Worm (Caenorhabditis elegans) whole organism, late embryonic: ENCODE data around the gene T02H6.6.

Experiments
- F13H6.1 ChIP-seq: sonication (generic microtip); optimal IDR thresholded peaks from 2 replicates; lab custom pipeline; 2016; ENCODE audit warnings: missing genetic modification characterization, missing compliant biosample characterization
- ceh-34 ChIP-seq: sonication (generic microtip); optimal IDR thresholded peaks from 2 replicates; lab custom pipeline; 2016; ENCODE audit warnings: mild to moderate bottlenecking, missing genetic modification characterization, missing compliant biosample characterization
- ceh-45 ChIP-seq: fragments of 200-800 bp; sonication (Bioruptor generic); IDR thresholded peaks from 2 replicates; pipeline ENCODE4 v1.3.6; 2022; ENCODE audit warnings: missing genetic modification reagents, missing genetic modification characterization, missing compliant biosample characterization
- ceh-48 ChIP-seq: sonication (generic microtip); optimal IDR thresholded peaks from 2 replicates; lab custom pipeline; 2016; ENCODE audit warnings: missing genetic modification characterization, inconsistent platforms, missing compliant biosample characterization
- che-1 ChIP-seq: sonication (generic microtip); optimal IDR thresholded peaks from 2 replicates; lab custom pipeline; 2016; ENCODE audit warnings: mild to moderate bottlenecking, missing genetic modification characterization, missing compliant biosample characterization
- fkh-10 ChIP-seq: fragments of 150-350 bp; optimal IDR thresholded peaks from 2 replicates; lab custom pipeline; 2014; ENCODE audit warnings: missing biosample characterization, missing genetic modification reagents, missing genetic modification characterization
- pag-3 ChIP-seq: sonication (generic microtip); optimal IDR thresholded peaks from 2 replicates; lab custom pipeline; 2016; ENCODE audit warnings: missing compliant biosample characterization, missing genetic modification characterization, borderline replicate concordance
- pqm-1 ChIP-seq: sonication (generic microtip); optimal IDR thresholded peaks from 2 replicates; lab custom pipeline; 2016; ENCODE audit warnings: missing genetic modification characterization, missing compliant biosample characterization
- ref-2 ChIP-seq: sonication (generic microtip); optimal IDR thresholded peaks from 2 replicates; lab custom pipeline; 2016; ENCODE audit warnings: missing genetic modification characterization, missing compliant biosample characterization
- rnt-1 ChIP-seq: sonication (generic microtip); optimal IDR thresholded peaks from 2 replicates; lab custom pipeline; 2016; ENCODE audit warnings: missing genetic modification characterization, missing compliant biosample characterization
- sox-4 ChIP-seq: sonication (generic microtip); optimal IDR thresholded peaks from 2 replicates; lab custom pipeline; 2017; ENCODE audit warnings: mild to moderate bottlenecking, missing genetic modification characterization, inconsistent platforms, missing compliant biosample characterization
- tbx-2 ChIP-seq: sonication (generic microtip); optimal IDR thresholded peaks from 2 replicates; lab custom pipeline; 2016; ENCODE audit warnings: missing genetic modification characterization, missing compliant biosample characterization
- ttx-3 ChIP-seq: sonication (generic microtip); optimal IDR thresholded peaks from 2 replicates; lab custom pipeline; 2016; ENCODE audit warnings: missing genetic modification reagents, missing genetic modification characterization, missing compliant biosample characterization
- unc-86 ChIP-seq: sonication (generic microtip); optimal IDR thresholded peaks from 2 replicates; lab custom pipeline; 2016; ENCODE audit warnings: missing genetic modification characterization, missing compliant biosample characterization

- TF ChIP-seq unc-86 = no peak
- no peak for TF ChIP-seq pqm-1 (tag; lab: Kevin White, UChicago)
- TF ChIP-seq pag-3 (tag; lab: Kevin White, UChicago) = no peak
- no peak for TF ChIP-seq che-1 (tag; lab: Kevin White, UChicago)
- TF ChIP-seq F13H6.1 (tag; lab: Kevin White, UChicago) = no peak
- no peak for TF ChIP-seq rnt-1 (tag; lab: Kevin White, UChicago)
- TF ChIP-seq ttx-3 (tag; lab: Kevin White, UChicago) = no peak
- no peak for TF ChIP-seq sox-4 (tag; lab: Kevin White, UChicago)
- TF ChIP-seq ceh-34 (tag; lab: Kevin White, UChicago) = no peak
- no peak for TF ChIP-seq ceh-45 (GFP tag; lab: Robert Waterston, UW)
- TF ChIP-seq ceh-48 (tag; lab: Kevin White, UChicago) = no peak
- TF ChIP-seq tbx-2 (tag; lab: Kevin White, UChicago) = no peak
- no peak for TF ChIP-seq ref-2
- TF ChIP-seq fkh-10 = no peak
Measured at ce11 chrII:633984-634383, 49.6 kb upstream of the T02H6.6 start, which contains the start of gene T04B8.1.
